Fruit fly (Drosophila melanogaster): ENCODE results near the gene Scsalpha1.

Scsalpha1 gene

DNA sequence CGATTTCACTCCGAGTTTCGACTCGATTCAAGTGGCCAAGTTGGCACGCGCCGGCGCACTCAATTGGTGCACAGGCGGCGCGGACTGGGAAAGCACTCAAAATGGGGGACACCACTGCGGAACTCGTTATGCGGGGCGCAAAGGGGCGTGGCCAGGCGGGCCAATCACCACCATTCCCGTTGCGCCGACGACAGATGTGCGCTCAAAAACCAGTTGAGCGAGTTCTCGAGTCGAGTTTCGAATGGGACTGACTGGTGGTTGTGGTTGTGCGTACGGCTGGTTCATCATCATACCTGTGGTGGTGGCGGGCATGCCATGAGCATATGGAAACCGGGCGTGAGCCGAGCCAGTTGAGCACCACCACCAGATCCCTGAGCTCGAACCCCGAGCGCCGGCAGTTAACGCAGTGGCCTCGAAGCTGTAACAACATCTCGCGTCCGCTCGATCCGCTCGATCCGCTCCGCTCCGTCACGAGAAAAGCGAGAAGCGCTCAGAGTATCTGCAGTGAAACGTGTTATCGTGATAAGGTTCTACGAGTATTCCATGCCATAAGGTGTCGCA, 31.9 kb downstream of the Scsalpha1 start, which contains the start of gene Awh (continued):
- TF ChIP-seq CG32532 (GFP tag; IDR thresholded peaks at IDR 0.05), result peak; percentile 37; the same call in 1 of the 2 replicates
- TF ChIP-seq ap (GFP tag; IDR thresholded peaks at IDR 0.05), result no peak
- TF ChIP-seq shn (GFP tag; optimal IDR thresholded peaks at IDR 0.05), result no peak
- no peak for TF ChIP-seq Oaz (GFP tag; IDR thresholded peaks at IDR 0.05)
- TF ChIP-seq sim (GFP tag; IDR thresholded peaks at IDR 0.05), result 0 out of 2 replicates have a peak, but pooled peaks have one; percentile 26
- no peak for TF ChIP-seq CG2712 (tag; optimal IDR thresholded peaks at IDR 0.05)
- no peak for TF ChIP-seq CG7372 (GFP tag; IDR thresholded peaks at IDR 0.05)
- peak; percentile 50 for TF ChIP-seq pros (GFP tag; optimal IDR thresholded peaks at IDR 0.05)
- TF ChIP-seq CG4404 (GFP tag; IDR thresholded peaks at IDR 0.05), result no peak
- no peak for TF ChIP-seq CoRest (tag; optimal IDR thresholded peaks at IDR 0.05)
- no peak for TF ChIP-seq CG8281 (tag; optimal IDR thresholded peaks at IDR 0.05)
- no peak for TF ChIP-seq Six4 (GFP tag; optimal IDR thresholded peaks at IDR 0.05)
- TF ChIP-seq CG15514 (GFP tag; optimal IDR thresholded peaks at IDR 0.05), result no peak
- no peak for TF ChIP-seq CG3281 (GFP tag; optimal IDR thresholded peaks at IDR 0.05)
- TF ChIP-seq Camta (GFP tag; optimal IDR thresholded peaks at IDR 0.05), result no peak
- TF ChIP-seq Dfd (GFP tag; optimal IDR thresholded peaks at IDR 0.05), result no peak
- TF ChIP-seq CG3065 (GFP tag; optimal IDR thresholded peaks at IDR 0.05), result peak; percentile 26
- TF ChIP-seq NC2α (GFP tag; optimal IDR thresholded peaks at IDR 0.05), result no peak
- TF ChIP-seq otp (GFP tag; IDR thresholded peaks at IDR 0.05), result peak; percentile 39; the same call in 1 of the 3 replicates
- TF ChIP-seq CG13287 (GFP tag; IDR thresholded peaks at IDR 0.05; ENCODE audit: partially characterized antibody), result peak; percentile 60
- TF ChIP-seq gce (GFP tag; IDR thresholded peaks at IDR 0.05), result peak; percentile 31; the same call in 1 of the 3 replicates
- no peak for TF ChIP-seq CG12659 (GFP tag; optimal IDR thresholded peaks at IDR 0.05)
- peak; percentile 27 for TF ChIP-seq abd-A (tag; optimal IDR thresholded peaks at IDR 0.05)
- TF ChIP-seq Side (GFP tag; optimal IDR thresholded peaks at IDR 0.05), result peak; percentile 7
- TF ChIP-seq Nf-YB (GFP tag; optimal IDR thresholded peaks at IDR 0.05), result peak; percentile 99
- TF ChIP-seq CG8478 (optimal IDR thresholded peaks at IDR 0.05), result no peak
- peak; percentile 73 for TF ChIP-seq vvl (GFP tag; IDR thresholded peaks at IDR 0.05)
- no peak for TF ChIP-seq zen (tag; optimal IDR thresholded peaks at IDR 0.05)
- TF ChIP-seq chm (GFP tag; IDR thresholded peaks at IDR 0.05), result peak; percentile 80
- peak; percentile 59; the same call in 2 of the 3 replicates for TF ChIP-seq zen2 (GFP tag; IDR thresholded peaks at IDR 0.05; ENCODE audit: partially characterized antibody)
- TF ChIP-seq HLHmδ (GFP tag; optimal IDR thresholded peaks at IDR 0.05), result peak; percentile 97
- no peak for TF ChIP-seq CG8290 (GFP tag; optimal IDR thresholded peaks at IDR 0.05)
- no peak for TF ChIP-seq CG8290 (tag; optimal IDR thresholded peaks at IDR 0.05)
- peak; percentile 63 for TF ChIP-seq cg (GFP tag; optimal IDR thresholded peaks at IDR 0.05)
- no peak for TF ChIP-seq CG17359 (tag; optimal IDR thresholded peaks at IDR 0.05)
- no peak for TF ChIP-seq croc (GFP tag; conservative IDR thresholded peaks at IDR 0.05)
- TF ChIP-seq CG11504 (tag; optimal IDR thresholded peaks at IDR 0.05), result peak; percentile 1
- no peak for TF ChIP-seq D19B (GFP tag; optimal IDR thresholded peaks at IDR 0.05)
- TF ChIP-seq CG16813 (GFP tag; IDR thresholded peaks at IDR 0.05; ENCODE audit: partially characterized antibody), result no peak
- TF ChIP-seq Hr3 (GFP tag; optimal IDR thresholded peaks at IDR 0.05), result no peak
- no peak for TF ChIP-seq lola (GFP tag; optimal IDR thresholded peaks at IDR 0.05)
- peak; percentile 26 for TF ChIP-seq Deaf1 (tag; optimal IDR thresholded peaks at IDR 0.05)
- no peak for TF ChIP-seq slbo (GFP tag; IDR thresholded peaks at IDR 0.05)
- peak; percentile 53; the same call in 1 of the 3 replicates for TF ChIP-seq CG34224 (GFP tag; IDR thresholded peaks at IDR 0.05; ENCODE audit: partially characterized antibody)
- no peak for TF ChIP-seq CG10431 (GFP tag; optimal IDR thresholded peaks at IDR 0.05)
- TF ChIP-seq ac (GFP tag; optimal IDR thresholded peaks at IDR 0.05), result peak; percentile 19
- TF ChIP-seq CG1602 (GFP tag; optimal IDR thresholded peaks at IDR 0.05), result no peak
- no peak for TF ChIP-seq org-1 (GFP tag; optimal IDR thresholded peaks at IDR 0.05)
- TF ChIP-seq sob (GFP tag; IDR thresholded peaks at IDR 0.05), result no peak
- no peak for TF ChIP-seq CG7745 (tag; optimal IDR thresholded peaks at IDR 0.05)

All from whole organism, embryonic.